Worm (Caenorhabditis elegans) whole organism, L1 larva: ENCODE results near the gene E01G4.6.

Experiments
- alr-1 ChIP-seq: fragments of 200-800 bp; sonication (Bioruptor generic); optimal IDR thresholded peaks from 2 replicates; lab custom pipeline; 2018; ENCODE audit warnings: borderline replicate concordance, mild to moderate bottlenecking, missing genetic modification characterization, missing compliant biosample characterization
- aly-2 ChIP-seq: fragments of 150-350 bp; optimal IDR thresholded peaks from 2 replicates; lab custom pipeline; 2014; ENCODE audit warnings: missing biosample characterization, missing genetic modification characterization
- ceh-63 ChIP-seq: fragments of 200-800 bp; sonication (Bioruptor generic); optimal IDR thresholded peaks from 2 replicates; lab custom pipeline; 2018; ENCODE audit warnings: mild to moderate bottlenecking, missing genetic modification characterization, missing compliant biosample characterization
- dpl-1 ChIP-seq, 3 experiments: fragments of 150-350 bp in 2 of 3; sonication (generic microtip) in 1 of 3; optimal IDR thresholded peaks; 2 replicates each; lab custom pipeline; 2014 to 2017; ENCODE audit warnings: missing biosample characterization in 3 of 3, missing genetic modification characterization in 3 of 3, missing genetic modification reagents in 3 of 3
- efl-1 ChIP-seq, 4 experiments: fragments of 150-350 bp; optimal IDR thresholded peaks in 3 of 4; peaks in 1 of 4; 1 replicate in 1 of 4; 2 replicates in 3 of 4; lab custom pipeline; 2014; ENCODE audit warnings: missing biosample characterization in 2 of 4, missing genetic modification characterization in 2 of 4, missing genetic modification reagents in 2 of 4
- efl-3 ChIP-seq: fragments of 200-800 bp; sonication (Bioruptor generic); optimal IDR thresholded peaks from 2 replicates; lab custom pipeline; 2018; ENCODE audit warnings: mild to moderate bottlenecking, missing genetic modification characterization, missing compliant biosample characterization
- fos-1 ChIP-seq: fragments of 150-350 bp; optimal IDR thresholded peaks from 2 replicates; lab custom pipeline; 2014; ENCODE audit warnings: missing biosample characterization, missing genetic modification characterization
- grh-1 ChIP-seq: fragments of 200-800 bp; sonication (Bioruptor generic); IDR thresholded peaks from 2 replicates; pipeline ENCODE4 v1.3.6; 2022; ENCODE audit warnings: missing genetic modification reagents, missing genetic modification characterization, missing compliant biosample characterization
- hlh-17 ChIP-seq: fragments of 200-800 bp; sonication (Bioruptor generic); optimal IDR thresholded peaks from 2 replicates; lab custom pipeline; 2018; ENCODE audit warnings: missing genetic modification characterization, mild to moderate bottlenecking, missing compliant biosample characterization, moderate library complexity, borderline replicate concordance
- hpl-2 ChIP-seq: fragments of 150-350 bp; optimal IDR thresholded peaks from 2 replicates; lab custom pipeline; 2014; ENCODE audit warnings: missing biosample characterization, missing genetic modification reagents, missing genetic modification characterization
- irx-1 ChIP-seq: sonication (generic microtip); optimal IDR thresholded peaks from 2 replicates; lab custom pipeline; 2016; ENCODE audit warnings: missing genetic modification characterization, missing compliant biosample characterization
- isw-1 ChIP-seq: fragments of 200-800 bp; sonication (Bioruptor generic); IDR thresholded peaks from 2 replicates; pipeline ENCODE4 v1.3.6; 2022; ENCODE audit warnings: missing genetic modification characterization, missing compliant biosample characterization
- lin-14 ChIP-seq: fragments of 200-800 bp; sonication (Bioruptor generic); optimal IDR thresholded peaks from 2 replicates; lab custom pipeline; 2018; ENCODE audit warnings: mild to moderate bottlenecking, missing genetic modification characterization, moderate library complexity, missing compliant biosample characterization
- lsy-2 ChIP-seq, 2 experiments: fragments of 150-350 bp; optimal IDR thresholded peaks; 2 replicates each; lab custom pipeline; 2014; ENCODE audit warnings: missing biosample characterization in 2 of 2, missing genetic modification characterization in 2 of 2
- mep-1 ChIP-seq: fragments of 150-350 bp; optimal IDR thresholded peaks from 2 replicates; lab custom pipeline; 2014; ENCODE audit warnings: missing biosample characterization, missing genetic modification characterization
- nhr-19 ChIP-seq: fragments of 200-800 bp; sonication (Bioruptor generic); conservative IDR thresholded peaks from 2 replicates; pipeline ENCODE4 v1.3.6; 2022; ENCODE audit warnings: missing genetic modification characterization, missing compliant biosample characterization
- nhr-20 ChIP-seq: sonication (generic microtip); optimal IDR thresholded peaks from 2 replicates; lab custom pipeline; 2016; ENCODE audit warnings: mild to moderate bottlenecking, missing genetic modification characterization, missing compliant biosample characterization
- nhr-85 ChIP-seq: sonication (generic microtip); peaks from one replicate; lab custom pipeline; 2016; ENCODE audit warnings: missing genetic modification characterization, inconsistent platforms, missing compliant biosample characterization
- nhr-90 ChIP-seq: sonication (generic microtip); optimal IDR thresholded peaks from 2 replicates; lab custom pipeline; 2016; ENCODE audit warnings: mild to moderate bottlenecking, missing genetic modification characterization, missing compliant biosample characterization; ENCODE audit not compliant: poor library complexity
- pag-3 ChIP-seq: sonication (generic microtip); optimal IDR thresholded peaks from 2 replicates; lab custom pipeline; 2017; ENCODE audit warnings: missing genetic modification characterization, mild to moderate bottlenecking, missing compliant biosample characterization, antibody characterized with exemption, borderline replicate concordance; ENCODE audit not compliant: insufficient read depth
- pqm-1 ChIP-seq: sonication (generic microtip); optimal IDR thresholded peaks from 3 replicates; lab custom pipeline; 2017; ENCODE audit warnings: missing biosample characterization, missing genetic modification characterization
- rnt-1 ChIP-seq: sonication (generic microtip); optimal IDR thresholded peaks from 2 replicates; lab custom pipeline; 2016; ENCODE audit warnings: mild to moderate bottlenecking, missing genetic modification characterization, moderate library complexity, missing compliant biosample characterization
- skn-1 ChIP-seq: fragments of 150-350 bp; optimal IDR thresholded peaks from 2 replicates; lab custom pipeline; 2014; ENCODE audit warnings: missing biosample characterization, missing genetic modification characterization
- snpc-4 ChIP-seq: fragments of 150-350 bp; optimal IDR thresholded peaks from 2 replicates; lab custom pipeline; 2014; ENCODE audit warnings: missing biosample characterization, missing genetic modification characterization
- sptf-1 ChIP-seq: fragments of 150-350 bp; optimal IDR thresholded peaks from 2 replicates; lab custom pipeline; 2014; ENCODE audit warnings: missing biosample characterization, missing genetic modification characterization
- sup-37 ChIP-seq: fragments of 200-800 bp; sonication (Bioruptor generic); optimal IDR thresholded peaks from 2 replicates; lab custom pipeline; 2018; ENCODE audit warnings: mild to moderate bottlenecking, missing genetic modification characterization, missing compliant biosample characterization
- swsn-7 ChIP-seq: sonication (generic microtip); optimal IDR thresholded peaks from 2 replicates; lab custom pipeline; 2016; ENCODE audit warnings: missing genetic modification characterization, missing compliant biosample characterization
- tlp-1 ChIP-seq: fragments of 150-350 bp; optimal IDR thresholded peaks from 2 replicates; lab custom pipeline; 2014; ENCODE audit warnings: missing biosample characterization, missing genetic modification characterization
- unc-30 ChIP-seq: sonication (generic microtip); optimal IDR thresholded peaks from 2 replicates; lab custom pipeline; 2017; ENCODE audit warnings: missing biosample characterization, missing genetic modification characterization
- unc-86 ChIP-seq: sonication (generic microtip); optimal IDR thresholded peaks from 2 replicates; lab custom pipeline; 2016; ENCODE audit warnings: missing genetic modification characterization, missing compliant biosample characterization
- zag-1 ChIP-seq: fragments of 150-350 bp; optimal IDR thresholded peaks from 2 replicates; lab custom pipeline; 2014; ENCODE audit warnings: missing biosample characterization, missing genetic modification characterization
- zip-4 ChIP-seq: fragments of 200-800 bp; sonication (Bioruptor generic); optimal IDR thresholded peaks from 2 replicates; lab custom pipeline; 2018; ENCODE audit warnings: mild to moderate bottlenecking, missing genetic modification characterization, moderate library complexity, missing compliant biosample characterization
- ztf-11 ChIP-seq, 2 experiments: sonication (generic microtip); optimal IDR thresholded peaks; 2 replicates each; lab custom pipeline; 2016 to 2017; ENCODE audit warnings: missing genetic modification characterization in 2 of 2, missing biosample characterization in 1 of 2, missing compliant biosample characterization in 1 of 2
- ztf-4 ChIP-seq: fragments of 150-350 bp; optimal IDR thresholded peaks from 2 replicates; lab custom pipeline; 2014; ENCODE audit warnings: missing biosample characterization, missing genetic modification characterization

E01G4.6 gene

DNA sequence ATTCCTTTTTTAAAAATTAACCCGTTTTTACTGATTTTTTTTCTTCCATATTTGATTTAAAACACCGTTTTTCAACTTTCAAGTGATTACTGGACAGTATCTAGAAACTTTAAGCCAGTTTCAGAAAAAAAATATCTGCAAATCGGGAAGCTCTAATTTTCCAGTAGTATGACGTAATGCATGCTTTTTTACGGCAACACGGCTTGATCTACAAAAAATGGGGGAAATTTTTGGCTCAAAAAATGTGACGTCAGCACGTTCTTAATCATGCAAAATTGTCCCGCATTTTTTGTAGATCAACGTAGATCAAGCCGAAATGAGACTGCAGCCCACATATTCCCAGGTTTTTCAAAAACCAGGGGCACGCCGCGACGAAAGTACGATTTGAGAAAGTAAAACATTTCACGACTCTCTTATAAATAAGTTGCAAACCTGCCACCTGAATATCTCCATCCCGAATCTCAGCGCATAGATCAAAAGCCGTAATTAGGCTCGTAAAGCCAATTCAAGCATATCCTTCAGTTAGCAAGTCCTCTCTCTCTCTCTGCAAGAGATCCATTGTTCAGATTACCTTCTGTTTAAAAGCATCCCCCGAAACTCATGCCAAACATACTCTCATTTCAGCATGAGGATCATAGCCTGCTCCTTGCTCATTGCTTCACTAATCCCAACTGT, at the start of gene E01G4.6:
Gene E01G4.6 (plus strand): TSS at position 625 of the 675 bp plus-strand sequence.
- TF ChIP-seq efl-1 (optimal IDR thresholded peaks at IDR 0.05; lab: Kevin White, UChicago): no peak
- TF ChIP-seq efl-1 (GFP tag; optimal IDR thresholded peaks at IDR 0.05 in 1 of 2; lab: Kevin White, UChicago): peak in 1 of 2 experiments; percentile 70
- no peak for TF ChIP-seq ztf-11 (tag; optimal IDR thresholded peaks at IDR 0.05; lab: Kevin White, UChicago)
- TF ChIP-seq, all 84 proteins: peak for 1

DNA sequence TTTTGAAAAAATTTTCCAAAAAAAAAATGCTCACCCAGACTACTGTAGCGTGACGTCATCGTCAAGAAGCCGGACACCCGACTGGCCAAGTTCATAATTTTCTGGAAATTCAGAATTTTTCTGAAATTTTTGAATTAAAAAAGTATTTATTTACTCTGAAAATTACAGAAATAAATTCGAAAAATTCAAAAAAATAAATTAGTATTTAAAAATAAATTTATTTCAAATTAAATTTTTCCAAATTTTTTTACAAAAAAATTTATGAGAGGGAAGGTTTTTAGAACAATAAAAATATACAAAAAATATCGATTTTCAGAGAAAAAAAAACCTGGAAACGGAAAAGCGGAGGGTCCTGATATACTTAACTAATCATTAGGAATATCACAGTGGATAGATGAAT, 45.5 kb upstream of the E01G4.6 start, which contains the start of gene Y48E1C.4:
Gene Y48E1C.4 (minus strand): TSS at position 101 of the 400 bp plus-strand sequence.
- TF ChIP-seq rnt-1 (tag; lab: Kevin White, UChicago) (no peak), zag-1 (no peak), hlh-17 (no peak), nhr-90 (no peak), isw-1 (GFP tag; lab: Robert Waterston, UW) (no peak), tlp-1 (tag; lab: Kevin White, UChicago) (no peak), sptf-1 (no peak), lsy-2 (tag; optimal IDR thresholded peaks at IDR 0.05; lab: Kevin White, UChicago) (no peak), pag-3 (tag; lab: Kevin White, UChicago) (no peak), nhr-20 (tag; lab: Kevin White, UChicago) (no peak), zip-4 (no peak), ceh-63 (no peak), nhr-19 (GFP tag; lab: Robert Waterston, UW) (no peak)

DNA sequence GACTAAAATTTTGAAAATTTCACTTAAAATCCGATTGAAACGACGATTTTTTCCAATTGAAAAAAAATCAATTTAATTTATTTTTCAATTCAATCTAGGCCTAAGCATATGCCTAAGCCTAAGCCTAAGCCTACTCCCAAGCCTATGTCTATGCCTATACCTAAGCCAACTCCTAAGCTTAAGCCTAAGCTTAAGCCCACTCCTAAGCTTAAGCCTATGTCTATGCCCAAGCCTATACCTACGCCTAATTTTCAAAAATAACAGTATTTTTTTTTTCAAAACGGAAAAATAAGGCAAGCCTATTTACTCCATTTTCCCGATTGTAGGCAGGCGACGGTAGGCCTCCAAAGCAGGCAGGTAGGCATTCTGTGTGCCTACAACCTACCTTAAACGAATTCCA, 37.9 kb upstream of the E01G4.6 start:
- TF ChIP-seq fos-1 (tag; lab: Kevin White, UChicago) (no peak), grh-1 (no peak), dpl-1 (GFP tag; optimal IDR thresholded peaks at IDR 0.05; lab: Kevin White, UChicago) (no peak), lin-14 (GFP tag; lab: Kevin White, UChicago) (no peak), pqm-1 (tag; lab: Kevin White, UChicago) (no peak), alr-1 (tag; lab: Kevin White, UChicago) (no peak), aly-2 (tag; lab: Kevin White, UChicago) (no peak), irx-1 (tag; lab: Kevin White, UChicago) (no peak), unc-30 (tag; lab: Kevin White, UChicago) (no peak), zip-4 (no peak), ztf-4 (no peak), snpc-4 (tag; lab: Kevin White, UChicago) (no peak), swsn-7 (tag; lab: Kevin White, UChicago) (no peak), unc-86 (no peak), hlh-17 (no peak), skn-1 (tag; lab: Kevin White, UChicago) (no peak), efl-3 (GFP tag; lab: Kevin White, UChicago) (no peak), mep-1 (tag; lab: Kevin White, UChicago) (no peak), lsy-2 (tag; optimal IDR thresholded peaks at IDR 0.05; lab: Kevin White, UChicago) (no peak), sup-37 (no peak)

DNA sequence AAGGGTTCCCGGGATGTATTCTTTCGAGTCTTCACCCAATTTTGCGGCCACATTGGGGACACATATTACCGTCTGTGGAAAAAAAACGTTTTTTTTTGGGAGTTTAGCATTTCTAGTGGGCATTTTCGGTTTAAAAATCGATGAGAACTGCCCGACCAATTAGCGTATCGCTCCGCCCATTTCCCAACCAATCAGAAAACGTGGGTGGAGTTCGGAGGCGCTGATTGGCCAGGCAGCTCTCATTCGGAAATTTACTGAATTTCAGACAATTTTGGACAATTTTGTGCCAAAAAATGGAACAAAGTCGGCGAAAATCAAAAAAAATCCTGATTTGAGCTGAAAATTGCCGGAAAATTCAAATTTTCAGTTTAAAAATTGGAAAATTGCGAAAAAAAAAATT, 35.6 kb upstream of the E01G4.6 start:
- TF ChIP-seq hpl-2 (GFP tag; lab: Kevin White, UChicago) (no peak), pqm-1 (tag; lab: Kevin White, UChicago) (no peak), dpl-1 (GFP tag; optimal IDR thresholded peaks at IDR 0.05; lab: Kevin White, UChicago) (no peak), nhr-85 (peak; percentile 58)
